Worm (Caenorhabditis elegans) whole organism, L3 larva: ENCODE data around the gene T10D4.15.

Source experiments
- R02D3.7 ChIP-seq: fragments of 150-350 bp; optimal IDR thresholded peaks from 2 replicates; lab custom pipeline; 2014; ENCODE audit warnings: missing biosample characterization, missing genetic modification characterization
- ZK546.5 ChIP-seq: sonication (generic microtip); optimal IDR thresholded peaks from 2 replicates; lab custom pipeline; 2017; ENCODE audit warnings: missing biosample characterization, missing genetic modification characterization
- ama-1 ChIP-seq: fragments of 150-350 bp; optimal IDR thresholded peaks from 2 replicates; lab custom pipeline; 2018
- ceh-28 ChIP-seq: fragments of 150-350 bp; optimal IDR thresholded peaks from 2 replicates; lab custom pipeline; 2014; ENCODE audit warnings: missing biosample characterization, missing genetic modification reagents, missing genetic modification characterization
- ceh-9 ChIP-seq: sonication (generic microtip); optimal IDR thresholded peaks from 2 replicates; lab custom pipeline; 2018; ENCODE audit warnings: missing biosample characterization, missing genetic modification characterization
- daf-12 ChIP-seq: fragments of 150-350 bp; optimal IDR thresholded peaks from 2 replicates; lab custom pipeline; 2014; ENCODE audit warnings: missing biosample characterization, missing genetic modification reagents, missing genetic modification characterization
- egl-27 ChIP-seq: sonication (generic microtip); optimal IDR thresholded peaks from 4 replicates; lab custom pipeline; 2017; ENCODE audit warnings: missing biosample characterization, missing genetic modification reagents, missing genetic modification characterization
- egl-5 ChIP-seq: fragments of 150-350 bp; optimal IDR thresholded peaks from 2 replicates; lab custom pipeline; 2017; ENCODE audit warnings: missing biosample characterization, missing genetic modification reagents, missing genetic modification characterization, inconsistent platforms
- elt-1 ChIP-seq: fragments of 150-350 bp; optimal IDR thresholded peaks from 2 replicates; lab custom pipeline; 2014; ENCODE audit warnings: missing biosample characterization, missing genetic modification characterization
- elt-3 ChIP-seq, 3 experiments: fragments of 150-350 bp in 1 of 3; sonication (generic microtip) in 2 of 3; optimal IDR thresholded peaks; 2 replicates in 2 of 3; 4 replicates in 1 of 3; lab custom pipeline; 2014 to 2017; ENCODE audit warnings: missing biosample characterization in 3 of 3, missing genetic modification characterization in 3 of 3
- eor-1 ChIP-seq, 2 experiments: fragments of 150-350 bp; optimal IDR thresholded peaks; 2 replicates each; lab custom pipeline; 2014 to 2018; ENCODE audit warnings: missing biosample characterization in 2 of 2, missing genetic modification characterization in 2 of 2
- fkh-10 ChIP-seq: sonication (generic microtip); optimal IDR thresholded peaks from 2 replicates; lab custom pipeline; 2017; ENCODE audit warnings: missing biosample characterization, missing genetic modification reagents, missing genetic modification characterization
- fos-1 ChIP-seq: fragments of 150-350 bp; optimal IDR thresholded peaks from 2 replicates; lab custom pipeline; 2014; ENCODE audit warnings: missing biosample characterization, missing genetic modification characterization
- hmg-11 ChIP-seq: sonication (generic microtip); optimal IDR thresholded peaks from 2 replicates; lab custom pipeline; 2016; ENCODE audit warnings: missing genetic modification characterization, missing compliant biosample characterization
- jun-1 ChIP-seq: fragments of 150-350 bp; optimal IDR thresholded peaks from 2 replicates; lab custom pipeline; 2014; ENCODE audit warnings: missing biosample characterization, missing genetic modification reagents, missing genetic modification characterization
- lin-15B ChIP-seq: fragments of 150-350 bp; optimal IDR thresholded peaks from 2 replicates; lab custom pipeline; 2014; ENCODE audit warnings: missing biosample characterization, missing genetic modification characterization
- lin-39 ChIP-seq: fragments of 150-350 bp; optimal IDR thresholded peaks from 2 replicates; lab custom pipeline; 2018; ENCODE audit warnings: missing biosample characterization, missing genetic modification reagents, missing genetic modification characterization
- mdl-1 ChIP-seq: fragments of 150-350 bp; optimal IDR thresholded peaks from 2 replicates; lab custom pipeline; 2014; ENCODE audit warnings: missing biosample characterization, missing genetic modification characterization
- mml-1 ChIP-seq: fragments of 150-350 bp; sonication (generic microtip); optimal IDR thresholded peaks from 3 replicates; lab custom pipeline; 2014; ENCODE audit warnings: missing biosample characterization, missing genetic modification characterization
- nfya-1 ChIP-seq: sonication (generic microtip); optimal IDR thresholded peaks from 2 replicates; lab custom pipeline; 2017; ENCODE audit warnings: missing genetic modification characterization, mild to moderate bottlenecking, missing compliant biosample characterization, antibody characterized with exemption, moderate library complexity; ENCODE audit not compliant: insufficient read depth
- nhr-11 ChIP-seq: fragments of 150-350 bp; optimal IDR thresholded peaks from 2 replicates; lab custom pipeline; 2014; ENCODE audit warnings: missing biosample characterization, missing genetic modification characterization
- nhr-25 ChIP-seq: sonication (generic microtip); optimal IDR thresholded peaks from 2 replicates; lab custom pipeline; 2017; ENCODE audit warnings: missing biosample characterization, missing genetic modification characterization
- nhr-28 ChIP-seq: fragments of 150-350 bp; optimal IDR thresholded peaks from 2 replicates; lab custom pipeline; 2014; ENCODE audit warnings: missing biosample characterization, missing genetic modification characterization
- nhr-43 ChIP-seq: sonication (generic microtip); optimal IDR thresholded peaks from 2 replicates; lab custom pipeline; 2016; ENCODE audit warnings: mild to moderate bottlenecking, missing genetic modification characterization, missing compliant biosample characterization; ENCODE audit not compliant: poor library complexity, severe bottlenecking
- nhr-67 ChIP-seq: fragments of 150-350 bp; optimal IDR thresholded peaks from 2 replicates; lab custom pipeline; 2014; ENCODE audit warnings: missing biosample characterization, missing genetic modification characterization
- nhr-76 ChIP-seq: fragments of 150-350 bp; sonication (generic microtip); optimal IDR thresholded peaks from 5 replicates; lab custom pipeline; 2014; ENCODE audit warnings: missing biosample characterization, missing genetic modification characterization
- nhr-77 ChIP-seq: fragments of 150-350 bp; optimal IDR thresholded peaks from 2 replicates; lab custom pipeline; 2014; ENCODE audit warnings: missing biosample characterization, missing genetic modification characterization
- pqm-1 ChIP-seq: fragments of 150-350 bp; optimal IDR thresholded peaks from 2 replicates; lab custom pipeline; 2017; ENCODE audit warnings: missing biosample characterization, missing genetic modification characterization, inconsistent platforms
- skn-1 ChIP-seq: fragments of 150-350 bp; optimal IDR thresholded peaks from 2 replicates; lab custom pipeline; 2014; ENCODE audit warnings: missing biosample characterization, missing genetic modification characterization
- snpc-4 ChIP-seq: fragments of 150-350 bp; optimal IDR thresholded peaks from 2 replicates; lab custom pipeline; 2014; ENCODE audit warnings: missing biosample characterization, missing genetic modification characterization
- tbx-2 ChIP-seq: sonication (generic microtip); optimal IDR thresholded peaks from 2 replicates; lab custom pipeline; 2016; ENCODE audit warnings: mild to moderate bottlenecking, missing genetic modification characterization, missing compliant biosample characterization
- unc-62 ChIP-seq: fragments of 150-350 bp; sonication (generic microtip); optimal IDR thresholded peaks from 4 replicates; lab custom pipeline; 2014; ENCODE audit warnings: missing biosample characterization, missing genetic modification reagents, missing genetic modification characterization
- zag-1 ChIP-seq: fragments of 150-350 bp; optimal IDR thresholded peaks from 2 replicates; lab custom pipeline; 2014; ENCODE audit warnings: missing biosample characterization, missing genetic modification characterization
- ztf-11 ChIP-seq: fragments of 150-350 bp; optimal IDR thresholded peaks from 2 replicates; lab custom pipeline; 2014; ENCODE audit warnings: missing biosample characterization, missing genetic modification characterization

T10D4.15 gene

ce11 chrII:3105765-3106164, 40.2 kb upstream of the T10D4.15 start, which contains the start of gene clec-122:
TSS of gene clec-122 (plus strand) at chrII:3106065.
- TF ChIP-seq nhr-11 (tag; lab: Kevin White, UChicago) (no peak), R02D3.7 (tag; lab: Kevin White, UChicago) (no peak), egl-27 (tag; lab: Kevin White, UChicago) (no peak), nhr-43 (tag; lab: Kevin White, UChicago) (no peak), daf-12 (tag; lab: Kevin White, UChicago) (no peak), mml-1 (tag; lab: Kevin White, UChicago) (no peak), egl-5 (tag; lab: Kevin White, UChicago) (no peak), fos-1 (tag; lab: Kevin White, UChicago) (no peak), zag-1 (tag; lab: Kevin White, UChicago) (no peak), nhr-67 (no peak), ceh-9 (tag; lab: Kevin White, UChicago) (no peak), nhr-28 (tag; lab: Kevin White, UChicago) (no peak), lin-39 (tag; lab: Kevin White, UChicago) (no peak), ceh-28 (tag; lab: Kevin White, UChicago) (no peak), ztf-11 (tag; lab: Kevin White, UChicago) (no peak)

ce11 chrII:3108101-3108500, 37.8 kb upstream of the T10D4.15 start:
- TF ChIP-seq pqm-1 (tag; lab: Kevin White, UChicago) (no peak), nhr-25 (tag; lab: Kevin White, UChicago) (no peak), tbx-2 (tag; lab: Kevin White, UChicago) (no peak), fos-1 (tag; lab: Kevin White, UChicago) (no peak), jun-1 (no peak), eor-1 (tag; optimal IDR thresholded peaks at IDR 0.05; lab: Kevin White, UChicago) (no peak)

DNA sequence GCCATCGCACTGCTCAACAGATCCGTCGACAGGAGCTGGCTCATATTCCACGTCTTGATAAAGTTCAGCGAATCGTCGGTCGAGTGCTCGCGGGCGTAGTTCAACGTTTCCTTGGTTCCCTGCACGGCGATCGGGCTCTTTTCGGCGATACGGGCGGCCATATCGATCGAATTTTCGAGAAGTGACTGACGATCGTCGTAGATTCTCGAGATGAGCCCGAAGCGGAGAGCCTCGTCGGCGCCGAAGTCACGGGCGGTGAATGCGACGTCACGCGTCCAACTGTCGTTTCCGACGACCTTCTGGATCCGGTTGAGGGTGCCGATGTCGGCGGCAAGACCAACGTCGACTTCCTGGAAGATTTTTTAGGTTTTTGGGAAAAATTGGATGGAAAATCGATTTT, 36.4 kb upstream of the T10D4.15 start:
- no peak for TF ChIP-seq tbx-2 (tag; lab: Kevin White, UChicago)
- TF ChIP-seq snpc-4 = no peak
- TF ChIP-seq mdl-1 (tag; lab: Kevin White, UChicago) = no peak
- TF ChIP-seq nhr-77 (tag; lab: Kevin White, UChicago) = no peak
- TF ChIP-seq nhr-76 (tag; lab: Kevin White, UChicago) = no peak
- no peak for TF ChIP-seq mml-1 (tag; lab: Kevin White, UChicago)
- TF ChIP-seq elt-3 (tag; optimal IDR thresholded peaks at IDR 0.05; lab: Kevin White, UChicago) = no peak
- TF ChIP-seq nhr-11 (tag; lab: Kevin White, UChicago) = no peak
- TF ChIP-seq ZK546.5 (tag; lab: Kevin White, UChicago) = no peak
- no peak for TF ChIP-seq nhr-67
- TF ChIP-seq skn-1 (tag; lab: Kevin White, UChicago) = no peak
- TF ChIP-seq nhr-25 (tag; lab: Kevin White, UChicago) = no peak
- no peak for TF ChIP-seq egl-5 (tag; lab: Kevin White, UChicago)

DNA sequence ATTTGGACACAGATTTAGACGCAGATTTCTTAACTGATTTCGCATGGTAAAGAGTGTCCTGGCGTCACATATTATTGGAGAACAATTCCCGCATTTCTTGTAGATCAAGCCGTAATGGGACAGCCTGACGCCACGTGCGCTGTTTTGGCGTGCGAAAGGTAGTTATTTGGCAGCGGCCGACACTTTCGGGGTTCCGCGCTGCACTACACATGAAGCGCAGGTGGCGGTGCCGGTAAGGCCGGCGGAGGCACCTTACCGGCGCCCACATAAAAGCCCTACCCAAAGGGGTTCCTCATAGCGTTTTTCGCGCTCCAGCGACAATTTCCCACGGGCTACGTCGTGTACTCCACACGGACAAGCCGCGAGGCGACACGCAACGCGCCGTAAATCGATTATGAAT, 35.8 kb upstream of the T10D4.15 start:
- TF ChIP-seq ama-1 (lab: Kevin White, UChicago) = no peak
- no peak for TF ChIP-seq elt-3 (tag; optimal IDR thresholded peaks at IDR 0.05; lab: Kevin White, UChicago)
- TF ChIP-seq hmg-11 = no peak
- no peak for TF ChIP-seq nhr-28 (tag; lab: Kevin White, UChicago)
- TF ChIP-seq egl-5 (tag; lab: Kevin White, UChicago) = no peak
- TF ChIP-seq egl-27 (tag; lab: Kevin White, UChicago) = no peak
- TF ChIP-seq R02D3.7 (tag; lab: Kevin White, UChicago) = no peak
- no peak for TF ChIP-seq unc-62
- TF ChIP-seq nhr-25 (tag; lab: Kevin White, UChicago) = no peak
- no peak for TF ChIP-seq skn-1 (tag; lab: Kevin White, UChicago)
- no peak for TF ChIP-seq ceh-28 (tag; lab: Kevin White, UChicago)
- no peak for TF ChIP-seq lin-15B
- no peak for TF ChIP-seq nhr-76 (tag; lab: Kevin White, UChicago)
- TF ChIP-seq ZK546.5 (tag; lab: Kevin White, UChicago) = no peak
- TF ChIP-seq lin-39 (tag; lab: Kevin White, UChicago) = no peak
- no peak for TF ChIP-seq fkh-10
- TF ChIP-seq elt-1 (tag; lab: Kevin White, UChicago) = no peak
- no peak for TF ChIP-seq nfya-1 (tag; lab: Kevin White, UChicago)
